Worm (Caenorhabditis elegans): ENCODE measurements around the gene F54D12.2.

DNA sequence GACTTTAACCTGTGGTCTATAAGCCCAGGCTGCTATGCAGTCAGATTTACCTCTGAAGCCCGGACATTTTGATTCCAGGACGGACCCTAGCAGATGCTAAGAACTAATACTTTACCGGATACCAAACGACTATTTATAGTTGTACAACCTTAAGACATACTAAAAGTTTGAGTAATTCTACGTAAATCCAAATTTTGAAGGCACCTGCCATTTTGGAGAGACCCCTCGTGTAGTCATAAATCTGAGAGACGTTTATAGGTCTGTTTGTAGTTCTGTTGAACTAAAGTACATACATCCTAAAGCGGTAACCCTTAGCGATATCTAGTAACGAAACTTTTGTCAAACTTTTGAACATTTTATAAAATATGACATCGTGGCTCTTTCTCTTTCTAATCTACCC is at the start of gene F54D12.2:
- no peak for TF ChIP-seq ZK185.1 (tag; optimal IDR thresholded peaks at IDR 0.05; ENCODE audit: poor library complexity, severe bottlenecking)
- TF ChIP-seq Y95B8A.8 (GFP tag; IDR thresholded peaks at IDR 0.05) = no peak
